Worm (Caenorhabditis elegans) whole organism, L4/young adult: ENCODE measurements around the gene cdh-5.
"Not testable (repeated sequence)": the region's sequence is repeated elsewhere in the genome, so short reads cannot be mapped to it uniquely, and the experiment has no call there.

ENCODE experiments used
- W03F9.2 ChIP-seq: fragments of 150-350 bp; optimal IDR thresholded peaks from 2 replicates; lab custom pipeline; 2014; ENCODE audit warnings: missing biosample characterization, missing genetic modification characterization
- dao-5 ChIP-seq: sonication (generic microtip); optimal IDR thresholded peaks from 2 replicates; lab custom pipeline; 2016; ENCODE audit warnings: missing genotype, missing genetic modification characterization, moderate library complexity, missing compliant biosample characterization
- him-1 ChIP-seq: sonication (generic microtip); optimal IDR thresholded peaks from 2 replicates; lab custom pipeline; 2016; ENCODE audit warnings: missing genotype, missing genetic modification reagents, missing genetic modification characterization, missing compliant biosample characterization

cdh-5 gene

ce11 chrIV:8715032-8715431, 46.3 kb downstream of the cdh-5 start, which contains the start of the genes parg-2 and ipla-5:
Gene parg-2, minus strand, starts transcription at chrIV:8715132.
Gene ipla-5, plus strand, starts transcription at chrIV:8715247.
- not testable (repeated sequence) for TF ChIP-seq him-1; dao-5 (tag; lab: Kevin White, UChicago); W03F9.2

ce11 chrIV:8718153-8718552, 49.4 kb downstream of the cdh-5 start, which contains the start of gene H23L24.1:
Gene H23L24.1, plus strand, starts transcription at chrIV:8718453.
- TF ChIP-seq dao-5 (tag; lab: Kevin White, UChicago): no peak
- no peak for TF ChIP-seq W03F9.2

- no peak for TF ChIP-seq dao-5 (tag; lab: Kevin White, UChicago)
- TF ChIP-seq him-1: no peak
- TF ChIP-seq W03F9.2: no peak
Measured at ce11 chrIV:8722801-8723200, 54.1 kb downstream of the cdh-5 start.

ce11 chrIV:8723720-8724119, 55.0 kb downstream of the cdh-5 start, which contains the start of gene F21D5.9:
Gene F21D5.9, plus strand, starts transcription at chrIV:8724020.
- TF ChIP-seq dao-5 (tag; lab: Kevin White, UChicago) (no peak), W03F9.2 (no peak), him-1 (no peak)

- TF ChIP-seq him-1 (no peak), dao-5 (tag; lab: Kevin White, UChicago) (no peak), W03F9.2 (no peak)
Measured at ce11 chrIV:8724907-8725306, 56.2 kb downstream of the cdh-5 start.

- TF ChIP-seq dao-5 (tag; lab: Kevin White, UChicago): no peak
- no peak for TF ChIP-seq him-1
- no peak for TF ChIP-seq W03F9.2
Measured at ce11 chrIV:8725345-8725744, 56.6 kb downstream of the cdh-5 start, which contains the start of gene pgm-3. Gene pgm-3, plus strand, starts transcription at chrIV:8725722.
